Fruit fly (Drosophila melanogaster): ENCODE data around the gene CG5793.

DNA sequence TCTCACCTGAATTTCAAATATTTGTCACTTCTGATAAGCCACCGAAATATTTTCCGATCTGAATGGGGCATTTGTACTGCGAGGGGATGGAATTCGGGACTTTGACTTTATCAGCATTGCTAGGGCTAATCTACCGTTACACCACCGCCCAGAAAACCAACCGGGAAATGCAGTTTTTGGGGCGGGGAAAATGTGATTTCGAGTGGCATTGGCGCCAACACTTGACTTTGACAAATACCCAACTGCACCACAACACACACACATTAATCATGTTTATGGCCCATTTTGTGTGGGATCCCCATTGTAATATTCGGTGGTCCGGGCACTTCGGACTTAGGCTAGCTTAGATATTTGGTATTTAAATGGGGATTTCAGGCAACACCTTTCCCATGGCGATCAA, 48.4 kb upstream of the CG5793 start:
- TF ChIP-seq pan (optimal IDR thresholded peaks at IDR 0.05): no peak
- no peak for TF ChIP-seq CG8478 (optimal IDR thresholded peaks at IDR 0.05)
- no peak for TF ChIP-seq Dll (optimal IDR thresholded peaks at IDR 0.05)
- no peak for TF ChIP-seq EcR (GFP tag; optimal IDR thresholded peaks at IDR 0.05)
- TF ChIP-seq usp (GFP tag; optimal IDR thresholded peaks at IDR 0.05): no peak
- no peak for TF ChIP-seq psq (optimal IDR thresholded peaks at IDR 0.05)

All from whole organism.